Fruit fly (Drosophila melanogaster) whole organism, adult: ENCODE results near the gene CG10591.

Experiments used
- CG11617 ChIP-seq: fragments of 200-800 bp; sonication (Bioruptor generic); optimal IDR thresholded peaks from 2 replicates; lab custom pipeline; 2017; ENCODE audit warnings: mild to moderate bottlenecking, missing biosample characterization, missing genetic modification reagents, missing genetic modification characterization
- CG14711 ChIP-seq: fragments of 200-800 bp; sonication (Bioruptor generic); optimal IDR thresholded peaks from 2 replicates; lab custom pipeline; 2018; ENCODE audit warnings: missing biosample characterization, mild to moderate bottlenecking, missing genetic modification characterization, moderate library complexity
- CG1620 ChIP-seq: fragments of 200-800 bp; sonication (Bioruptor generic); optimal IDR thresholded peaks from 2 replicates; lab custom pipeline; 2016; ENCODE audit warnings: missing biosample characterization, missing genetic modification characterization
- CG33017 ChIP-seq: fragments of 200-800 bp; sonication (Bioruptor generic); optimal IDR thresholded peaks from 2 replicates; lab custom pipeline; 2018; ENCODE audit warnings: missing biosample characterization, mild to moderate bottlenecking, missing genetic modification characterization, moderate library complexity
- CG5204 ChIP-seq: fragments of 200-800 bp; sonication (Bioruptor generic); optimal IDR thresholded peaks from 2 replicates; lab custom pipeline; 2016; ENCODE audit warnings: missing biosample characterization, missing genetic modification characterization
- Hr96 ChIP-seq: fragments of 200-800 bp; sonication (Bioruptor generic); optimal IDR thresholded peaks from 2 replicates; lab custom pipeline; 2016; ENCODE audit warnings: missing biosample characterization, missing genetic modification characterization
- bab1 ChIP-seq: fragments of 200-800 bp; sonication (Bioruptor generic); optimal IDR thresholded peaks from 3 replicates; lab custom pipeline; 2019; ENCODE audit warnings: missing biosample characterization, mild to moderate bottlenecking, missing genetic modification characterization, moderate library complexity
- cnc ChIP-seq, 2 experiments: fragments of >200 bp; optimal IDR thresholded peaks; 2 replicates each; lab custom pipeline; 2017
- kay ChIP-seq: fragments of 200-800 bp; sonication (Bioruptor generic); peaks from one replicate; lab custom pipeline; 2016; ENCODE audit warnings: missing biosample characterization, missing genetic modification characterization, borderline replicate concordance
- ovo ChIP-seq: fragments of 200-800 bp; sonication (Bioruptor generic); optimal IDR thresholded peaks from 2 replicates; lab custom pipeline; 2016; ENCODE audit warnings: missing biosample characterization, missing genetic modification characterization
- tj ChIP-seq: fragments of 200-800 bp; sonication (Bioruptor generic); optimal IDR thresholded peaks from 3 replicates; lab custom pipeline; 2017; ENCODE audit warnings: missing biosample characterization, mild to moderate bottlenecking, missing genetic modification characterization, moderate library complexity
- toe ChIP-seq: fragments of 200-800 bp; sonication (Bioruptor generic); optimal IDR thresholded peaks from 2 replicates; lab custom pipeline; 2016; ENCODE audit warnings: missing biosample characterization, missing genetic modification characterization

Gene CG10591

dm6 chr3L:5553717-5554116, 45.8 kb downstream of the CG10591 start:
- TF ChIP-seq CG11617 (GFP tag; lab: Kevin White, UChicago) (no peak), toe (GFP tag; lab: Kevin White, UChicago) (no peak), cnc (optimal IDR thresholded peaks at IDR 0.05; lab: Kevin White, UChicago) (no peak), bab1 (GFP tag; lab: Kevin White, UChicago) (no peak), CG14711 (tag; lab: Kevin White, UChicago) (no peak), tj (GFP tag; lab: Kevin White, UChicago) (no peak), kay (GFP tag; lab: Kevin White, UChicago) (no peak), CG5204 (GFP tag; lab: Kevin White, UChicago) (no peak), ovo (GFP tag; lab: Kevin White, UChicago) (no peak), Hr96 (GFP tag; lab: Kevin White, UChicago) (no peak)

dm6 chr3L:5551087-5551486, 48.4 kb downstream of the CG10591 start, which contains the start of gene frm:
TSS of gene frm (minus strand) at chr3L:5551159.
- TF ChIP-seq CG33017 (tag; lab: Kevin White, UChicago) (no peak), CG1620 (GFP tag; lab: Kevin White, UChicago) (no peak), kay (GFP tag; lab: Kevin White, UChicago) (no peak), ovo (GFP tag; lab: Kevin White, UChicago) (no peak), cnc (optimal IDR thresholded peaks at IDR 0.05; lab: Kevin White, UChicago) (no peak)
